Worm (Caenorhabditis elegans): ENCODE results near the gene T05E12.8.

DNA sequence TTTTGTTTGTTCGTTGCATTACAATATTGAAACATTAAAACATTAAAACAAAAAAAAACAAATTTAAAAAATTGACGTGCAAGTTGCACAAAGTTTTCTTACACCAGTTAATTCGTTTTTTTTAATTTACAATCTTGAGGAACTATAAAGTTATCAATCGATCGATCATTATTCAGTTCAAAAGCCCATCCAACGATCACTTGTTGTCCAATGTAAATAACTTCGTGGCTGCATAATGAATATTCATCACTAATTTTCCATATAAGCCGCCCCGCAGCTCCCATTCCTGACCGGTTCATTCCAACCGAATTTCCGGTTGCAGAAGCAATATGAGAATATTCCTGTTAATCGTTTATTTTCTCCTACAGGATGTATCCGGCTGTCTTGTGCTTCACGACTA, 26.7 kb upstream of the T05E12.8 start, which contains the start of gene hpo-33:
- no peak for TF ChIP-seq nhr-179 (tag; optimal IDR thresholded peaks at IDR 0.05)
- no peak for TF ChIP-seq tbx-9 (tag; optimal IDR thresholded peaks at IDR 0.05; ENCODE audit: borderline replicate concordance)
- TF ChIP-seq attf-3 (GFP tag; conservative IDR thresholded peaks at IDR 0.05): no peak
- TF ChIP-seq ceh-79 (tag; optimal IDR thresholded peaks at IDR 0.05): no peak
- no peak for TF ChIP-seq F33H1.4 (GFP tag; IDR thresholded peaks at IDR 0.05)
- no peak for TF ChIP-seq bed-2 (GFP tag; IDR thresholded peaks at IDR 0.05)
